Worm (Caenorhabditis elegans) whole organism, L2 larva: Measurements from ENCODE around the gene toca-1.

Experiments used
- blmp-1 ChIP-seq: sonication (generic microtip); optimal IDR thresholded peaks from 2 replicates; lab custom pipeline; 2017; ENCODE audit warnings: missing genetic modification characterization, mild to moderate bottlenecking, missing compliant biosample characterization, antibody characterized with exemption, moderate library complexity; ENCODE audit not compliant: insufficient read depth
- crh-2 ChIP-seq: sonication (generic microtip); optimal IDR thresholded peaks from 2 replicates; lab custom pipeline; 2017; ENCODE audit warnings: missing biosample characterization, missing genetic modification characterization
- lsy-2 ChIP-seq, 2 experiments: fragments of 150-350 bp in 1 of 2; sonication (generic microtip) in 1 of 2; optimal IDR thresholded peaks; 2 replicates each; lab custom pipeline; 2014 to 2017; ENCODE audit warnings: missing biosample characterization in 2 of 2, missing genetic modification characterization in 2 of 2
- unc-39 ChIP-seq: fragments of 150-350 bp; optimal IDR thresholded peaks from 2 replicates; lab custom pipeline; 2014; ENCODE audit warnings: missing biosample characterization, missing genetic modification characterization
- ztf-1 ChIP-seq: fragments of 200-800 bp; sonication (Bioruptor generic); conservative IDR thresholded peaks from 2 replicates; pipeline ENCODE4 v1.3.6; 2022; ENCODE audit warnings: missing genetic modification characterization, missing compliant biosample characterization

- TF ChIP-seq ztf-1 (GFP tag; lab: Robert Waterston, UW) (no peak), crh-2 (tag; lab: Kevin White, UChicago) (peak; percentile 57), lsy-2 (tag; optimal IDR thresholded peaks at IDR 0.05; lab: Kevin White, UChicago) (no peak), blmp-1 (tag; lab: Kevin White, UChicago) (peak; percentile 30), unc-39 (no peak)
Observed at ce11 chrX:1527338-1527737, 6.1 kb upstream of the toca-1 start.
